Worm (Caenorhabditis elegans): Measurements from ENCODE around the gene C33A12.19.

DNA sequence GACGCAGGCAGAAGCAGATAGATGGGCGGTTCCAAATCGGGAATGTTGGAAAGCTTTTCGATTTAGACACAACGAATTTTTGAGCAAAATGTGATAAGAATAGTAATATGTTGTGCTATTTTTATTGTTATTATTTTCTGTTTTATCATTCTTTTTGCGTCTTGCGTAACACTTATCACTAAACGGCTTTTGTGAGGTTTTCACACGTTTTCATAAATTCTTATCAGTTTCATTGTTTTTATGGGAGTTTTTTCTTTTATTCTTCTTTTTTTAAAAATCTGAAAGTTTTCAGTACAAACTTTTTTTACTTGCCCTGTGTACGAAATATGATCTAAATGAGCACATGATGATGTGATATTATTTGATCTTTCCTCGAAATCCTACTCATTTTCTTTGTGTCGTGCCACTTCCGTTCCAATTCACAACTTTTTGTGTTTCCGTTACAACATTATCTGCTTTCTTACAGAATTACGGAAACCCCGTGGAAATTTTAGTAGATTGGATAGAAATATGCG is 23.6 kb downstream of the C33A12.19 start, which contains the start of gene fbl-1:
- TF ChIP-seq tab-1 (GFP tag; IDR thresholded peaks at IDR 0.05), result no peak
- no peak for TF ChIP-seq ztf-29 (GFP tag; IDR thresholded peaks at IDR 0.05)
